Worm (Caenorhabditis elegans) whole organism, young adult: Measurements from ENCODE around the gene srd-44.

Experiments
- attf-3 ChIP-seq: fragments of 200-800 bp; sonication (Bioruptor generic); conservative IDR thresholded peaks from 2 replicates; pipeline ENCODE4 v1.3.6; 2022; ENCODE audit warnings: missing genetic modification reagents, missing genetic modification characterization, missing compliant biosample characterization
- dpl-1 ChIP-seq: fragments of 150-350 bp; optimal IDR thresholded peaks from 2 replicates; lab custom pipeline; 2014; ENCODE audit warnings: missing biosample characterization, missing genetic modification reagents, missing genetic modification characterization
- nhr-120 ChIP-seq: fragments of 200-800 bp; sonication (Bioruptor generic); IDR thresholded peaks from 2 replicates; pipeline ENCODE4 v1.3.6; 2022; ENCODE audit warnings: missing genetic modification characterization, missing compliant biosample characterization

DNA sequence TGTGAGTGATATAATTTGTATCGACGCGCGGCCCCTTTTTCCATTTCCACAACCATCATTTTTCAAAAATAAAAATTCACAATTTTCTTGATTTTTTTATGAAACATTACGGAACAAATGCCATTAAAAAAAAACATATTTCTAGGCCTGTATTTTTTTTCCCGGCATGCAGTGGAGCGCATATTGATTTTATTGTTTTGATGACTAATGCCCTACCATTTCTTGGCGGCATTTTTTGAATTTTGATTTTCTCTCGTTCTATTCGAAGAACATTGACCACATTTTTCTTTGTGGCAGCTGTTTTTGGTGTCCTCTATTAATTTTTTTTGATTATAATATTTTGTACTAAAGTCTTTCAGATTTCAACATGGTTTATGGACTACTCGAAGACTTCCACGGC, 39.9 kb upstream of the srd-44 start, which contains the start of gene W06D11.3:
- TF ChIP-seq nhr-120 = no peak
- TF ChIP-seq dpl-1 (GFP tag; lab: Kevin White, UChicago) = no peak
- no peak for TF ChIP-seq attf-3
